Worm (Caenorhabditis elegans) whole organism, midembryonic: ENCODE results near the gene srh-11.
"Not testable (repeated sequence)": the region's sequence is repeated elsewhere in the genome, so short reads cannot be mapped to it uniquely, and the experiment has no call there.

Source experiments
- T22C8.4 ChIP-seq: fragments of 200-800 bp; sonication (Bioruptor generic); IDR thresholded peaks from 2 replicates; pipeline ENCODE4 v1.3.6; 2022; ENCODE audit warnings: missing genetic modification characterization, missing compliant biosample characterization
- cog-1 ChIP-seq: sonication (generic microtip); optimal IDR thresholded peaks from 2 replicates; lab custom pipeline; 2016; ENCODE audit warnings: missing genetic modification characterization, missing compliant biosample characterization
- flt-1 ChIP-seq: fragments of 200-800 bp; sonication (Bioruptor generic); IDR thresholded peaks from 2 replicates; pipeline ENCODE4 v1.3.6; 2022; ENCODE audit warnings: missing genetic modification characterization, missing compliant biosample characterization
- klf-2 ChIP-seq: fragments of 200-800 bp; sonication (Bioruptor generic); conservative IDR thresholded peaks from 2 replicates; pipeline ENCODE4 v1.3.6; 2022; ENCODE audit warnings: missing genetic modification reagents, missing genetic modification characterization, missing compliant biosample characterization
- med-1 ChIP-seq: sonication (generic microtip); optimal IDR thresholded peaks from 2 replicates; lab custom pipeline; 2017; ENCODE audit warnings: missing genetic modification characterization, mild to moderate bottlenecking, missing compliant biosample characterization, antibody characterized with exemption, missing genetic modification reagents; ENCODE audit not compliant: insufficient read depth
- ref-1 ChIP-seq: fragments of 200-800 bp; sonication (Bioruptor generic); conservative IDR thresholded peaks from 2 replicates; pipeline ENCODE4 v1.3.6; 2022; ENCODE audit warnings: missing genetic modification reagents, missing genetic modification characterization, missing compliant biosample characterization
- tab-1 ChIP-seq: fragments of 200-800 bp; sonication (Bioruptor generic); IDR thresholded peaks from 2 replicates; pipeline ENCODE4 v1.3.6; 2022; ENCODE audit warnings: missing genetic modification characterization, missing compliant biosample characterization
- ztf-23 ChIP-seq: fragments of 200-800 bp; sonication (Bioruptor generic); IDR thresholded peaks from 2 replicates; pipeline ENCODE4 v1.3.6; 2022; ENCODE audit warnings: missing genetic modification reagents, missing genetic modification characterization, missing compliant biosample characterization
- ztf-29 ChIP-seq: fragments of 200-800 bp; sonication (Bioruptor generic); IDR thresholded peaks from 2 replicates; pipeline ENCODE4 v1.3.6; 2022; ENCODE audit warnings: missing genetic modification reagents, missing genetic modification characterization, missing compliant biosample characterization

Gene srh-11

DNA sequence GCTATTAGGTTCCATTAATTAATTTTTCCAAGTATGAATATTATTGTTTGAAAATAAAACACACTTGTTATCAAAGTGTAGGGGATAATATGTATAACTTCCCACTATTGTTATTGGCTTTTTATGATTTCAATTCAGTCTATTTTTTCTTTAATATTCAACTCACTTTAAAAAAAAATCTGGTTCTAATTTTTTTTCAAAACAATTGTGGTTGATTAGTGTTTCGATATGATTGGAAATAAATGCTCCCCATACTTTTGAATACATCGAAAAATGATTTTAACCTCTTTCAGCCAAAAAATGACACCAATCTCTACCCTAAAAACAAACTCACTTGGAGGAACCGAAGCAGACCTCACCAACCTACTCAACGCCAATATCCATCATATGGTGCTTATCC, 21.5 kb upstream of the srh-11 start, which contains the start of gene F55E10.2:
Gene F55E10.2, plus strand, starts transcription at position 301 of the 400 bp plus-strand sequence.
- TF ChIP-seq ref-1 (GFP tag; lab: Robert Waterston, UW) (no peak), ztf-23 (GFP tag; lab: Robert Waterston, UW) (no peak), T22C8.4 (GFP tag; lab: Robert Waterston, UW) (no peak), ztf-29 (no peak), cog-1 (tag; lab: Kevin White, UChicago) (no peak), flt-1 (GFP tag; lab: Robert Waterston, UW) (no peak), tab-1 (GFP tag; lab: Robert Waterston, UW) (no peak), klf-2 (GFP tag; lab: Robert Waterston, UW) (no peak), med-1 (GFP tag; lab: Kevin White, UChicago) (no peak)

DNA sequence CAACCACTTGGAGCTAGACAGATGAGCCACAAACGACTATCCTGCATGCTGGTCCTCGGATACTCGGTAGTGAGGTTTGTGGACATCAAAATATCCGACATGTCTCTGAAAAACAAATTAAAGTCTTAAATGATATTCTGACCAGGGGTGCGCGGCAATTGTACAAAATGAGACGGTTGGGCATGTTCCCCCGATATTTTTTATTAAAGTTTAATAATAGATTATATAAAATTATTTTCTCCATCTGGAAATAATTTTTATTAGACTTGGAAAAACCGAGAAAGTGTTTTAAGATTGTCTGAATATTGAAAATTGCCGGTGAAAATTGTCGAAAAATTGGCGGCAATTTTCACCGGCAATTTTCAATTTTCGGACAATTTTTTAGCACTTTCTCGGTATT, 8.9 kb upstream of the srh-11 start, which contains the start of gene F55E10.4:
Gene F55E10.4, minus strand, starts transcription at position 101 of the 400 bp plus-strand sequence.
- TF ChIP-seq T22C8.4 (GFP tag; lab: Robert Waterston, UW) (no peak), ref-1 (GFP tag; lab: Robert Waterston, UW) (no peak), flt-1 (GFP tag; lab: Robert Waterston, UW) (no peak), klf-2 (GFP tag; lab: Robert Waterston, UW) (no peak), ztf-23 (GFP tag; lab: Robert Waterston, UW) (no peak), cog-1 (tag; lab: Kevin White, UChicago) (no peak), tab-1 (GFP tag; lab: Robert Waterston, UW) (no peak), med-1 (GFP tag; lab: Kevin White, UChicago) (no peak)

DNA sequence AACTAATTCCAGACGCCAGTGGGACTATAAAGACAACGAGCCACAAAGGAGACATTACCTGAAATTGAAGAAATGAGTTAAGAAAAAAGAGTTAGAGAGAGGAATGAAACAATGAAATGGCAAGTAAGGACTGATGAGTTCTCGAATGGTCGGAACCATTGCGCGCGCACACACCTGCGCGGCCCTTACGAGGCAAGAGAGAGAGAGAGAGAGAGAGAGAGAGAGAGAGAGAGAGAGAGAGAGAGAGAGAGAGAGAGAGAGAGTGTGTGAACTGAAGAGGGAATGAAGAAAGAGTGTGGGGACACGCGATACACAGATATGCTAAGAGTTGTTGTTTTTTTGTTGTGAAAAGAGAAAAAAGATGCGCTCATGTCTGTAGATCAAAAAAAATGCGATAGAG, 7.5 kb upstream of the srh-11 start, which contains the start of gene R09F10.8:
Gene R09F10.8, minus strand, starts transcription at position 58 of the 400 bp plus-strand sequence.
- no peak for TF ChIP-seq cog-1 (tag; lab: Kevin White, UChicago)
- TF ChIP-seq ref-1 (GFP tag; lab: Robert Waterston, UW) = no peak
- no peak for TF ChIP-seq med-1 (GFP tag; lab: Kevin White, UChicago)
- TF ChIP-seq tab-1 (GFP tag; lab: Robert Waterston, UW) = no peak

DNA sequence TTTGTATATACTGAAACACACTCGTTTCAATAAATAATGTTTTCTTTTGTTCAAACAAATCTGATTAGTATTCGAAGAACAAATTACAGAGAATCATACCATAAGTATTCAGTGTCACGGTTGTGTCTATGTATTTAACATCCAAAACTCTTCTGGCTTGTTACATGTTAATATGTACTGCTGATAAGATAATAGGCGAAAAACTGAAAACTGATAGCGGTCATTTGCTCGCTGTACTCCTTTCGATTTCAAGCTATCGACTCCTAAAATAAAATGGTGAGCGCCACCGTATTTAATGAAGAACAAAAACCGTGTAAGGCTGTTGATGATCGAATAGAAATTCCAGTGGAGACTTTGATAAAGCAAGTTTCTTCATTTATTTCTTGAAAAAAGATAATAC, 4.5 kb upstream of the srh-11 start, which contains the start of gene R09F10.1:
Gene R09F10.1, plus strand, starts transcription at position 222 of the 400 bp plus-strand sequence.
- no peak for TF ChIP-seq T22C8.4 (GFP tag; lab: Robert Waterston, UW)
- TF ChIP-seq ztf-23 (GFP tag; lab: Robert Waterston, UW) = no peak
- no peak for TF ChIP-seq ref-1 (GFP tag; lab: Robert Waterston, UW)
- no peak for TF ChIP-seq med-1 (GFP tag; lab: Kevin White, UChicago)
- TF ChIP-seq klf-2 (GFP tag; lab: Robert Waterston, UW) = no peak
- TF ChIP-seq ztf-29 = no peak
- no peak for TF ChIP-seq cog-1 (tag; lab: Kevin White, UChicago)
- TF ChIP-seq tab-1 (GFP tag; lab: Robert Waterston, UW) = no peak
- no peak for TF ChIP-seq flt-1 (GFP tag; lab: Robert Waterston, UW)

DNA sequence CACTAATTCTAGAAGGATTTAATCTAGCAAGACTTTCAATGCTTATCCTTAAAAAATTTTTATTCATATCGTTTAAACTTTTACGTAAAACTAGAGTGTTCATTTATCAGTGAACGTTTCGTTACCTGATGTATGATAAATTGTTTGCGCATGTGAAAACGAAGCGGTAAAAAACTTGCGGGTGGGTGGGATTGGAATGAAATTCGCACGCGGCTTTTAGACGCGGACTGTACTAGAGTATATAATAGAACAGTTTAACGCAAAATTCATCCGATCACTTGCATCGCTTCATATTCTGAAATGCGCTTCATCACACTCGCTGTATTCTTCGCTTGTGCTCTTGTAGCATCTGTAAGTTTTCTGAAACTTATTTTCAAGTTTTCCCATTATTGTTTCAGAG, 3.0 kb upstream of the srh-11 start, which contains the start of gene abu-9:
Gene abu-9, plus strand, starts transcription at position 301 of the 400 bp plus-strand sequence.
- not testable (repeated sequence) for TF ChIP-seq ref-1 (GFP tag; lab: Robert Waterston, UW); med-1 (GFP tag; lab: Kevin White, UChicago); cog-1 (tag; lab: Kevin White, UChicago)

DNA sequence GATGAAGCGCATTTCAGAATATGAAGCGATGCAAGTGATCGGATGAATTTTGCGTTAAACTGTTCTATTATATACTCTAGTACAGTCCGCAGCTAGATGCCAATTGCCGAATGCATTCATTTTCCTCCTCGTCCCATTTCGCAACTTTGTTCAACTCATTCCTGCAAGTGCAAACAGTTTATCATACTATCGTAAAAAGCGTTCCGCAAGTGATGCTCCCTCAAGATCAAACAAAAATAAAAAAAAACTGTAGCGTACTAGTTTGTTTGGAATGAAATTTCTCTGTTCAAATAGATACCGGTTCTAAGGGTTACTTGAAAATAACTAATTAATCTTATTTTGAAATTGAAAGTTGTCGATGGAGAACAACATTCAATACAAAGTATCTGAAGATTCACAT, 2.0 kb upstream of the srh-11 start, which contains the start of gene pqn-57:
Gene pqn-57, minus strand, starts transcription at position 101 of the 400 bp plus-strand sequence.
- no peak for TF ChIP-seq cog-1 (tag; lab: Kevin White, UChicago)
- TF ChIP-seq ztf-23 (GFP tag; lab: Robert Waterston, UW) = no peak
- no peak for TF ChIP-seq ref-1 (GFP tag; lab: Robert Waterston, UW)
- no peak for TF ChIP-seq flt-1 (GFP tag; lab: Robert Waterston, UW)
- no peak for TF ChIP-seq ztf-29
- no peak for TF ChIP-seq T22C8.4 (GFP tag; lab: Robert Waterston, UW)
- no peak for TF ChIP-seq tab-1 (GFP tag; lab: Robert Waterston, UW)
- no peak for TF ChIP-seq med-1 (GFP tag; lab: Kevin White, UChicago)

DNA sequence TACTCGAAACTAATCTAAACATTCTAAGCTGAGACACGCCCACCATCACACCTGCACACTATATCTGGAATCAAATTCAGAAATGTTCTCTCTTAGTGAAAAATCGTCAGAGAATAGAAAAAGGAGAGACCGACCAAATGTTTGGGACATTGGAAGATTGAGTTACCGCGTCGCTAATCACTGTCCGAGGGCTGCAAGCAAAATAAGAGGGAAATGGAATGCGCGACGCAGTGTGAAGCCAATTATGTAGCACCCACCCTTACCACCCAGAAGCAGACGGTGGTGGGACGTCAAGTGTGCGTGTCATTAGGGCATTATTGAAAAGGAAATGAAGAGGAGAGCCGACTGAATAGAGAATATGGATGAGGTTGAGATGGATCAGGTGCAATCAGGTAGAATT, 7.3 kb downstream of the srh-11 start:
- no peak for TF ChIP-seq ztf-29

DNA sequence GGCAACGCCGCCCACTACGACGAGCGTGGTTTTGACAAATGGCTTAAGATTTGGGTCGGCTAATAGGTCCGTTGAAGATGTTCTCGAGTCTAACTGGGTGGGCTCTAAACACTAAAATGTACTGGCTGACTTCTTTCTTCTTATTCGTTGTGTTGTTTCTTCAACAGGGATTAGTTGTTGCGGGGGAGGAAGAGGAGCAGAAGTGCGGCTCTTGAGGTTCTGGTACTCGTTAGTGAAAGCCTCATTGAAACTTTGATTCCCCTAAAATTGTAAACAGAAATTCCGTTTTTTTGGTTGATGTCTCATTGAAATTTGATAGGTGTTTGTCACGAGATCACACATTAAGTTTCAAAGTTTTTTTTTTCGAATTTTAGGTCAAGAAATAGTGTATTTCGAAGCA, 8.1 kb downstream of the srh-11 start:
- TF ChIP-seq ref-1 (GFP tag; lab: Robert Waterston, UW) = no peak
- TF ChIP-seq T22C8.4 (GFP tag; lab: Robert Waterston, UW) = no peak
- no peak for TF ChIP-seq cog-1 (tag; lab: Kevin White, UChicago)
- TF ChIP-seq ztf-23 (GFP tag; lab: Robert Waterston, UW) = no peak
- TF ChIP-seq ztf-29 = no peak
- TF ChIP-seq med-1 (GFP tag; lab: Kevin White, UChicago) = no peak
- TF ChIP-seq tab-1 (GFP tag; lab: Robert Waterston, UW) = no peak
- no peak for TF ChIP-seq flt-1 (GFP tag; lab: Robert Waterston, UW)
- TF ChIP-seq klf-2 (GFP tag; lab: Robert Waterston, UW) = no peak

DNA sequence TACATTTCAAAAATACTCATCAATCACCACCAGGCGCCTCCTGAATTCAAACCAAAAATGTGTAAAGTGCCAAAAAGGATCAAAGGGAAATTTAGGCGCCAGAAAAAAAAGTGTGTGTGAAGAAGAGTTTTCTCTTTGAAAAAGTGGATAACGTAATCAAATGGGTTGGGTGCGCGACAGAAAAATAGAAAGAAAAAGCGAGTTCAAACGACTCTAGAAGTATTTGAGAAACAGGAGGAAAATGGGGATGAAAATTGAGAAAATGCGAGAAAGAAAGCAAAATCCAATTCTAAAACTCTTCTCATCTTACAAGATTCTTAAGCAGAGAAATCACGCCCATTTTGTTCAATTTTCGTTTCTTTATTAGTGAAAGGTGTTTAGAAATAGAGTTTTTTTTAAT, 10.4 kb downstream of the srh-11 start:
- no peak for TF ChIP-seq flt-1 (GFP tag; lab: Robert Waterston, UW)
- no peak for TF ChIP-seq ref-1 (GFP tag; lab: Robert Waterston, UW)
- no peak for TF ChIP-seq tab-1 (GFP tag; lab: Robert Waterston, UW)
- no peak for TF ChIP-seq med-1 (GFP tag; lab: Kevin White, UChicago)
- no peak for TF ChIP-seq cog-1 (tag; lab: Kevin White, UChicago)
- no peak for TF ChIP-seq ztf-29
- no peak for TF ChIP-seq T22C8.4 (GFP tag; lab: Robert Waterston, UW)
- TF ChIP-seq klf-2 (GFP tag; lab: Robert Waterston, UW) = no peak
- TF ChIP-seq ztf-23 (GFP tag; lab: Robert Waterston, UW) = no peak
